Fruit fly (Drosophila melanogaster): Measurements from ENCODE around the gene CG11858.

DNA sequence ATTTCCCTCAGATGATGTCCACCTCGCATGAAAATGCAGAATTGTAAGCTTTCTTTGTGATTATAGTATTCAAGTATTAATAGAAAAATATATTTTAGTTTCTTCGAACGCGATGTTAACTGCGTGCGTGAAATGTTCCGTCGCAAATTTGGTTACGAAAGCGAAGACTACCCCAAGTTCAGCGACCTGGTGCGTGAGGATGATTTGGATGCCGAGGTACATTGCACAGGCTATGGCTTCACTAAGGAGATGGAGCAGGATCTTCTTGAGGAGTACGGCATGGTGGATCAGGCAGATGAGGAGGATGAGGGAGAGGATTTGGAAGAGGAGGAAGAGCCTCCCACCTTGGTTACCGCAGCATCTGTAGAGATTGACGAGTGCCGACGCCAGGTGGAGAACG lies 4.2 kb downstream of the CG11858 start:
- TF ChIP-seq CTCF (optimal IDR thresholded peaks at IDR 0.05) (no peak), CG8478 (optimal IDR thresholded peaks at IDR 0.05) (no peak)
